Worm (Caenorhabditis elegans): ENCODE measurements around the gene F32D8.12.

The F32D8.12 gene

DNA sequence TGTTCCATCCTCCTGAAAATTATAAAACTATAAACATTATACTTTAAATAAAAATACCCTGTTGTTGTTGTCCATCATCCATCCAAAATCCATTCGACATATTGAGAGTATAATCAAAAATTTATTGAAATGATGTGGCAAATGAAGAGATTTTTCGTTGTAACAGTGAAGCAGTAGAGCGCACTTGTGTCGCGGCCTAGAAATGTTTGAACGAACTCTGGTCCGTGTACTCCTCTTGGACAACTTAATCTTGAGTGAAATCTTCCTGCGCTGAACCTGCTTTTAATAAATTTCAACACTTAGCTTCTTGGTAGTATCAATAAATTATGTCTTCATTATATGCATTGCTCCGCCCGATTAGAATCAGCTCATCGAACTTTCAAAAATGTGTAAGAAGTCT, 3.8 kb upstream of the F32D8.12 start, which contains the start of the genes F32D8.14 and F32D8.5 (continued):
- TF ChIP-seq blmp-1 (tag; optimal IDR thresholded peaks at IDR 0.05; ENCODE audit: insufficient read depth) (peak; percentile 70), sem-4 (tag; optimal IDR thresholded peaks at IDR 0.05) (peak; percentile 74), nhr-11 (tag; optimal IDR thresholded peaks at IDR 0.05) (no peak), ztf-11 (tag; optimal IDR thresholded peaks at IDR 0.05) (no peak), nhr-6 (tag; optimal IDR thresholded peaks at IDR 0.05) (peak; percentile 84), elt-3 (tag; optimal IDR thresholded peaks at IDR 0.05) (no peak), ztf-1 (GFP tag; conservative IDR thresholded peaks at IDR 0.05) (no peak), gmeb-1 (tag; optimal IDR thresholded peaks at IDR 0.05) (peak; percentile 81), aly-2 (tag; optimal IDR thresholded peaks at IDR 0.05) (no peak), egl-27 (tag; optimal IDR thresholded peaks at IDR 0.05) (peak; percentile 2), ceh-16 (tag; optimal IDR thresholded peaks at IDR 0.05) (no peak), unc-62 (GFP tag; optimal IDR thresholded peaks at IDR 0.05) (no peak), ztf-4 (tag; optimal IDR thresholded peaks at IDR 0.05) (peak; percentile 60), C34F6.9 (tag; optimal IDR thresholded peaks at IDR 0.05) (peak; percentile 93), sma-3 (GFP tag; optimal IDR thresholded peaks at IDR 0.05) (peak; percentile 84)

DNA sequence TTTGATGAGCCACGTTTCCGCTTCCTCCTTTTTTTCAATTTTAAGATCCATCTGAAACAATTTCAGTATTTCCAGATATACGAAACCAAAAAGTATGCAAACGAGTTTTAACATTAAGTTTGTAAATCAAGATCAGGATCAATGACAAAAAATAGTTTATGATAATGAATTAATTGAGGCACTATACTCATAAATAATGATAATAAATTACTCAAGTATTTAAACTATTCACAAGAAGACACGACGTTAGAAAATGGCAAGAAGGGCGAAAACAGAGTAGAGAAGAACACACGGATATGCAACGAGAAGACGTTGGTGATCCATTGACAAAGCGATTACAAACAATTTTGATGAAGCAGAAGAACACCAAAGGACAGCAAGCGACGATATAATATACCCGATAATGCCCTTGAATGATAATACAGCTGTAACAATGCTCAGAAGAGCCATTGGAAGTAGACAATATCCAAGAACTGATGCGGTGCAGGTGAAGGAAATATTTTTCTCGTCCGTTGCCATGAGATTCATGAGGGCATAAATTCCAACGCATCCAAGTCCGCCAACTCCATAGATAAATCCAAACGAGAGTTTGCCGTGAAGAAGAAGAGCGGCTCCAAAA, 2.8 kb upstream of the F32D8.12 start, which contains the start of gene F32D8.4:
TSS of gene F32D8.4 (minus strand) at position 51 of the 619 bp plus-strand sequence.
- TF ChIP-seq snpc-4 (tag; optimal IDR thresholded peaks at IDR 0.05) (no peak), lin-11 (tag; optimal IDR thresholded peaks at IDR 0.05) (no peak), nhr-23 (tag; optimal IDR thresholded peaks at IDR 0.05) (no peak), lin-39 (tag; optimal IDR thresholded peaks at IDR 0.05) (no peak), peb-1 (tag; optimal IDR thresholded peaks at IDR 0.05) (no peak), elt-1 (tag; optimal IDR thresholded peaks at IDR 0.05) (no peak)

DNA sequence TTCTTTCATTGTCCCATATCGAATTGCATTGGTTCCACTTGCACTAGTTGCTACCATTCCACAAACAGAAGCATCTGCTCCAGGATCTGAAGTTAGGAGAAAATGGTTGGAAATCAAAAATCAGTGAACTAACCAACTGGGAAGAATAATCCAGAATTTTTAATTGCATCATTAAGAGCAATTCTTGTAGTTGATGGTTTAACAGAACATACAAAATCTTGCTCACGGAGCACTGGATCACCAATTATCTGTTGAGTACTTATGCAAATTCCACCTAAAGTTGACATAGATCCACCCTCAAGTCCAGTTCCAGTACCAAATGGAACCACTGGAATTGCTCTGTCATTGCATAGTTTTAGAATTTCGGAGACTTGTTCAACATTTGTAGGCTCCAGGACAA, 1.1 kb downstream of the F32D8.12 start:
- TF ChIP-seq ama-1 (optimal IDR thresholded peaks at IDR 0.05) = peak; percentile 47
- no peak for TF ChIP-seq elt-3 (tag; optimal IDR thresholded peaks at IDR 0.05)

DNA sequence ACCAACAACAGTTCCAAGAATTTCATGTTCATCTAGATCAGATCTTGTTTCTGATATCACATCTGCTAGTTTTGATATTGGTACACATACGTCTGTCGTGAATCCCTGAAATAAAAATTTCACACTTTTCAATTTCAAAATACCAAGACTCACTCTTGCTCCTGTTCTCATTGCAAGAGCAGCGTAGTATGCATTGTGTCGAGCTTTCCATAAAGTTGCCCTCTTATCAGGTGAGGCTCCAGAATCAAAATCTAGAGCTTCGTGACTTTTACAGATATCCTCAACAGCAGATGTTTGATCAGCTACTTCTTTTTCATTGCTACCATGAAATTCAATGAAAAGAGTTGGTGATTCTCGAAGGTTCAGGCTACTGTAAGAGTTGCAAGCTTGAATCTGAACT, 1.8 kb downstream of the F32D8.12 start, which contains the start of gene F32D8.11:
TSS of gene F32D8.11 (minus strand) at position 101 of the 400 bp plus-strand sequence.
- no peak for TF ChIP-seq F13H6.1 (tag; optimal IDR thresholded peaks at IDR 0.05)
- no peak for TF ChIP-seq fos-1 (tag; optimal IDR thresholded peaks at IDR 0.05)
- no peak for TF ChIP-seq zag-1 (tag; optimal IDR thresholded peaks at IDR 0.05)
- TF ChIP-seq nhr-77 (tag; optimal IDR thresholded peaks at IDR 0.05) = no peak
- no peak for TF ChIP-seq mdl-1 (tag; optimal IDR thresholded peaks at IDR 0.05)
- no peak for TF ChIP-seq aly-2 (tag; optimal IDR thresholded peaks at IDR 0.05)
- TF ChIP-seq nhr-21 (tag; optimal IDR thresholded peaks at IDR 0.05) = no peak
- TF ChIP-seq peb-1 (tag; optimal IDR thresholded peaks at IDR 0.05) = no peak
- TF ChIP-seq ZK546.5 (tag; optimal IDR thresholded peaks at IDR 0.05) = no peak
- TF ChIP-seq nhr-23 (tag; optimal IDR thresholded peaks at IDR 0.05) = no peak
- no peak for TF ChIP-seq nhr-12 (tag; optimal IDR thresholded peaks at IDR 0.05)
- no peak for TF ChIP-seq alr-1 (tag; optimal IDR thresholded peaks at IDR 0.05)
- TF ChIP-seq Y55F3AM.14 (GFP tag; optimal IDR thresholded peaks at IDR 0.05) = no peak
- no peak for TF ChIP-seq nhr-237 (tag; optimal IDR thresholded peaks at IDR 0.05)
- no peak for TF ChIP-seq blmp-1 (tag; optimal IDR thresholded peaks at IDR 0.05; ENCODE audit: insufficient read depth)
- no peak for TF ChIP-seq ztf-4 (tag; optimal IDR thresholded peaks at IDR 0.05)
- TF ChIP-seq snpc-4 (tag; optimal IDR thresholded peaks at IDR 0.05) = no peak
- no peak for TF ChIP-seq nhr-11 (tag; optimal IDR thresholded peaks at IDR 0.05)
- TF ChIP-seq C34F6.9 (tag; optimal IDR thresholded peaks at IDR 0.05) = no peak

DNA sequence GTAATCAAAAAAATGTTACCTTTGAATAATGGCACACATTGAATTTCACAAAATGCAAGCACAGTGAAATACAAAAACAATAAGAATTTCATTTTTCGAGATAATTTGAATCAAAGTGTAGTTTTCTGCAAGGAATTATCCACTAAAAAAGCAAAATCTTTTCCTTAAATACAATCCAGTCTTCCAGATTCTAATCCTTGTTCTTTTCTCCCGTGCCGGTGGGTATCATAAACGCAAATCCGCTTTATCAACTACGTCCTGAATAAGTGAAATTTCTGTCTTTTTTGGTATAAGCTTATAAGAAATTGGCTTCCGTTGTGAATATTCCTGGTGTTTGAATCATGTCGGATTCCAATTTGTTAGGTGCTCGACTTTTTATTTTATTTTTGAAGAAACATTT, 2.7 kb downstream of the F32D8.12 start:
- TF ChIP-seq nhr-12 (tag; optimal IDR thresholded peaks at IDR 0.05) (no peak), sma-9 (GFP tag; optimal IDR thresholded peaks at IDR 0.05) (peak; percentile 11), sma-9 (tag; optimal IDR thresholded peaks at IDR 0.05) (no peak)
